Fruit fly (Drosophila melanogaster): ENCODE measurements around the gene Polr2J.

Gene Polr2J

dm6 chr2L:17378767-17379301 is 31.4 kb downstream of the Polr2J start (continued):
- TF ChIP-seq CG14965 (GFP tag; optimal IDR thresholded peaks at IDR 0.05; ENCODE audit: borderline replicate concordance) (peak; percentile 95), CG7928 (GFP tag; optimal IDR thresholded peaks at IDR 0.05) (peak; percentile 79), CG16779 (GFP tag; IDR thresholded peaks at IDR 0.05) (peak; percentile 85), CG17385 (GFP tag; optimal IDR thresholded peaks at IDR 0.05) (peak; percentile 91), CG32767 (GFP tag; IDR thresholded peaks at IDR 0.05) (peak; percentile 91), HLH3B (GFP tag; IDR thresholded peaks at IDR 0.05) (peak; percentile 92), sd (tag; optimal IDR thresholded peaks at IDR 0.05) (peak; percentile 95), croc (GFP tag; conservative IDR thresholded peaks at IDR 0.05) (peak; percentile 87), pfk (GFP tag; optimal IDR thresholded peaks at IDR 0.05) (peak; percentile 86), Dbx (GFP tag; IDR thresholded peaks at IDR 0.05) (peak; percentile 93), CG8924 (tag; optimal IDR thresholded peaks at IDR 0.05) (peak; percentile 95), wor (GFP tag; IDR thresholded peaks at IDR 0.05) (peak; percentile 86), TFAM (GFP tag; optimal IDR thresholded peaks at IDR 0.05) (peak; percentile 96), Tbp (GFP tag; optimal IDR thresholded peaks at IDR 0.05) (no peak), Ets97D (GFP tag; optimal IDR thresholded peaks at IDR 0.05) (peak; percentile 90), CG5180 (GFP tag; optimal IDR thresholded peaks at IDR 0.05) (peak; percentile 92), CG2875 (GFP tag; optimal IDR thresholded peaks at IDR 0.05) (peak; percentile 98), CG17612 (GFP tag; IDR thresholded peaks at IDR 0.05) (peak; percentile 72), Lim3 (GFP tag; IDR thresholded peaks at IDR 0.05) (peak; percentile 71; the same call in 1 of the 2 replicates), CG15601 (tag; optimal IDR thresholded peaks at IDR 0.05) (peak; percentile 98), crc (GFP tag; optimal IDR thresholded peaks at IDR 0.05) (peak; percentile 96), CG17829 (tag; optimal IDR thresholded peaks at IDR 0.05) (peak; percentile 96), Hey (tag; optimal IDR thresholded peaks at IDR 0.05) (peak; percentile 84), br (optimal IDR thresholded peaks at IDR 0.05) (no peak), CG11695 (GFP tag; IDR thresholded peaks at IDR 0.05) (peak; percentile 94), CG2129 (GFP tag; IDR thresholded peaks at IDR 0.05; ENCODE audit: partially characterized antibody) (no peak), Meics (GFP tag; optimal IDR thresholded peaks at IDR 0.05) (peak; percentile 95), pb (GFP tag; optimal IDR thresholded peaks at IDR 0.05) (peak; percentile 96), fd64A (GFP tag; optimal IDR thresholded peaks at IDR 0.05) (peak; percentile 99), vfl (GFP tag; optimal IDR thresholded peaks at IDR 0.05) (peak; percentile 89), CG1832 (GFP tag; optimal IDR thresholded peaks at IDR 0.05) (no peak), Neu2 (GFP tag; optimal IDR thresholded peaks at IDR 0.05; ENCODE audit: borderline replicate concordance) (peak; percentile 97), pzg (GFP tag; optimal IDR thresholded peaks at IDR 0.05) (peak; percentile 27)

- TF ChIP-seq vvl (GFP tag; IDR thresholded peaks at IDR 0.05) (peak; percentile 46; the same call in 1 of the 2 replicates), CG13894 (tag; optimal IDR thresholded peaks at IDR 0.05) (peak; percentile 29), Sry-δ (GFP tag; optimal IDR thresholded peaks at IDR 0.05) (no peak), Med (GFP tag) (peak; percentile 72), Stat92E (GFP tag; optimal IDR thresholded peaks at IDR 0.05) (peak in 1 of 3 experiments; percentile 28), org-1 (GFP tag; optimal IDR thresholded peaks at IDR 0.05) (no peak), sens (GFP tag) (peak; percentile 51), chinmo (GFP tag; IDR thresholded peaks at IDR 0.05; ENCODE audit: partially characterized antibody) (0 out of 4 replicates have a peak, but pooled peaks have one; percentile 21)
These were observed 32.4 kb downstream of the Polr2J start for dm6 chr2L:17377818-17378217.
